Worm (Caenorhabditis elegans) whole organism, L4 larva: ENCODE results near the gene somi-1.
A peak's percentile ranks its signal among the peaks of the same experiment; 100 is the strongest.

Source experiments
- F10B5.3 ChIP-seq: sonication (generic microtip); optimal IDR thresholded peaks from 2 replicates; lab custom pipeline; 2016; ENCODE audit warnings: mild to moderate bottlenecking, missing genetic modification characterization, missing compliant biosample characterization
- F37D6.2 ChIP-seq: sonication (generic microtip); optimal IDR thresholded peaks from 2 replicates; lab custom pipeline; 2016; ENCODE audit warnings: mild to moderate bottlenecking, missing genetic modification characterization, missing compliant biosample characterization
- F49E8.2 ChIP-seq: sonication (generic microtip); optimal IDR thresholded peaks from 2 replicates; lab custom pipeline; 2016; ENCODE audit warnings: missing compliant biosample characterization, mild to moderate bottlenecking, missing genetic modification characterization, borderline replicate concordance
- R02D3.7 ChIP-seq: fragments of 150-350 bp; sonication (generic microtip); optimal IDR thresholded peaks from 3 replicates; lab custom pipeline; 2014; ENCODE audit warnings: missing biosample characterization, missing genetic modification characterization
- T20F7.1 ChIP-seq: fragments of 200-800 bp; sonication (Bioruptor generic); optimal IDR thresholded peaks from 2 replicates; lab custom pipeline; 2018; ENCODE audit warnings: mild to moderate bottlenecking, missing genetic modification characterization, missing compliant biosample characterization
- ZK337.2 ChIP-seq: fragments of 200-800 bp; sonication (Bioruptor generic); IDR thresholded peaks from 2 replicates; pipeline ENCODE4 v1.3.6; 2022; ENCODE audit warnings: missing genetic modification reagents, missing genetic modification characterization, missing compliant biosample characterization
- aha-1 ChIP-seq: fragments of 150-350 bp; peaks from one replicate; lab custom pipeline; 2014; ENCODE audit warnings: missing biosample characterization, missing genetic modification characterization
- ceh-20 ChIP-seq: fragments of 200-800 bp; sonication (Bioruptor generic); IDR thresholded peaks from 2 replicates; pipeline ENCODE4 v1.3.6; 2022; ENCODE audit warnings: missing genetic modification reagents, missing genetic modification characterization, missing compliant biosample characterization
- ceh-32 ChIP-seq: sonication (generic microtip); optimal IDR thresholded peaks from 2 replicates; lab custom pipeline; 2016; ENCODE audit warnings: mild to moderate bottlenecking, missing genetic modification characterization, missing compliant biosample characterization; ENCODE audit not compliant: poor library complexity
- ces-1 ChIP-seq: fragments of 150-350 bp; sonication (generic microtip); optimal IDR thresholded peaks from 4 replicates; lab custom pipeline; 2014; ENCODE audit warnings: missing biosample characterization, missing genetic modification reagents, missing genetic modification characterization
- cey-2 ChIP-seq: sonication (generic microtip); optimal IDR thresholded peaks from 3 replicates; lab custom pipeline; 2017; ENCODE audit warnings: missing genetic modification characterization, mild to moderate bottlenecking, missing compliant biosample characterization, antibody characterized with exemption, borderline replicate concordance; ENCODE audit not compliant: insufficient read depth
- daf-16 ChIP-seq, 3 experiments: sonication (generic microtip); optimal IDR thresholded peaks; 2 replicates each; lab custom pipeline; 2016 to 2017; ENCODE audit warnings: missing genetic modification characterization in 3 of 3, missing genetic modification reagents in 3 of 3, mild to moderate bottlenecking in 2 of 3, missing compliant biosample characterization in 2 of 3, missing biosample characterization in 1 of 3, moderate library complexity in 1 of 3
- dmd-6 ChIP-seq: fragments of 200-800 bp; sonication (Bioruptor generic); IDR thresholded peaks from 2 replicates; pipeline ENCODE4 v1.3.6; 2022; ENCODE audit warnings: missing genetic modification reagents, missing genetic modification characterization, missing compliant biosample characterization
- dmd-9 ChIP-seq: fragments of 200-800 bp; sonication (Bioruptor generic); IDR thresholded peaks from 2 replicates; pipeline ENCODE4 v1.3.6; 2022; ENCODE audit warnings: missing genetic modification reagents, missing genetic modification characterization, missing compliant biosample characterization
- dpl-1 ChIP-seq: fragments of 150-350 bp; optimal IDR thresholded peaks from 2 replicates; lab custom pipeline; 2014; ENCODE audit warnings: missing biosample characterization, missing genetic modification reagents, missing genetic modification characterization
- dve-1 ChIP-seq: sonication (generic microtip); optimal IDR thresholded peaks from 2 replicates; lab custom pipeline; 2017; ENCODE audit warnings: antibody characterized with exemption, mild to moderate bottlenecking, missing genetic modification characterization, missing compliant biosample characterization; ENCODE audit not compliant: insufficient read depth
- egl-27 ChIP-seq: sonication (generic microtip); optimal IDR thresholded peaks from 3 replicates; lab custom pipeline; 2017; ENCODE audit warnings: missing biosample characterization, missing genetic modification reagents, missing genetic modification characterization
- egl-43 ChIP-seq: fragments of 200-800 bp; sonication (Bioruptor generic); IDR thresholded peaks from 2 replicates; pipeline ENCODE4 v1.3.6; 2022; ENCODE audit warnings: missing genetic modification reagents, missing genetic modification characterization, missing compliant biosample characterization
- fos-1 ChIP-seq: fragments of 150-350 bp; optimal IDR thresholded peaks from 2 replicates; lab custom pipeline; 2014; ENCODE audit warnings: missing biosample characterization, missing genetic modification characterization
- hlh-30 ChIP-seq: sonication (generic microtip); optimal IDR thresholded peaks from 2 replicates; lab custom pipeline; 2017; ENCODE audit warnings: antibody characterized with exemption, mild to moderate bottlenecking, missing genetic modification characterization, missing compliant biosample characterization; ENCODE audit not compliant: insufficient read depth
- hmg-1.1 ChIP-seq: fragments of 200-800 bp; sonication (Bioruptor generic); IDR thresholded peaks from 2 replicates; pipeline ENCODE4 v1.3.6; 2022; ENCODE audit warnings: missing genetic modification reagents, missing genetic modification characterization, missing compliant biosample characterization
- lsy-2 ChIP-seq, 2 experiments: fragments of 150-350 bp in 1 of 2; sonication (generic microtip) in 1 of 2; optimal IDR thresholded peaks; 2 replicates each; lab custom pipeline; 2014 to 2017; ENCODE audit warnings: missing biosample characterization in 2 of 2, missing genetic modification characterization in 2 of 2
- mdl-1 ChIP-seq, 2 experiments: fragments of 150-350 bp in 1 of 2; sonication (generic microtip) in 1 of 2; optimal IDR thresholded peaks; 2 replicates each; lab custom pipeline; 2014 to 2017; ENCODE audit warnings: missing biosample characterization in 2 of 2, missing genetic modification characterization in 2 of 2
- mep-1 ChIP-seq: fragments of 150-350 bp; sonication (generic microtip); optimal IDR thresholded peaks from 3 replicates; lab custom pipeline; 2014; ENCODE audit warnings: missing biosample characterization, missing genetic modification characterization
- mes-2 ChIP-seq: sonication (generic microtip); optimal IDR thresholded peaks from 2 replicates; lab custom pipeline; 2016; ENCODE audit warnings: missing genotype, mild to moderate bottlenecking, missing genetic modification characterization, missing compliant biosample characterization; ENCODE audit not compliant: poor library complexity, severe bottlenecking
- nhr-11 ChIP-seq: fragments of 150-350 bp; optimal IDR thresholded peaks from 2 replicates; lab custom pipeline; 2014; ENCODE audit warnings: missing biosample characterization, missing genetic modification characterization
- nhr-111 ChIP-seq: fragments of 200-800 bp; sonication (Bioruptor generic); optimal IDR thresholded peaks from 2 replicates; lab custom pipeline; 2018; ENCODE audit warnings: mild to moderate bottlenecking, missing genetic modification characterization, missing compliant biosample characterization
- nhr-237 ChIP-seq: sonication (generic microtip); optimal IDR thresholded peaks from 2 replicates; lab custom pipeline; 2017; ENCODE audit warnings: missing biosample characterization, missing genetic modification characterization
- nhr-25 ChIP-seq: sonication (generic microtip); optimal IDR thresholded peaks from 2 replicates; lab custom pipeline; 2017; ENCODE audit warnings: missing genetic modification characterization, mild to moderate bottlenecking, missing compliant biosample characterization, antibody characterized with exemption, moderate library complexity, borderline replicate concordance; ENCODE audit not compliant: insufficient read depth
- nhr-28 ChIP-seq: fragments of 150-350 bp; optimal IDR thresholded peaks from 2 replicates; lab custom pipeline; 2014; ENCODE audit warnings: missing biosample characterization, missing genetic modification characterization
- nhr-42 ChIP-seq: fragments of 200-800 bp; sonication (Bioruptor generic); IDR thresholded peaks from 2 replicates; pipeline ENCODE4 v1.3.6; 2022; ENCODE audit warnings: missing genetic modification characterization, missing compliant biosample characterization
- nhr-6 ChIP-seq: fragments of 150-350 bp; optimal IDR thresholded peaks from 2 replicates; lab custom pipeline; 2014; ENCODE audit warnings: missing biosample characterization, missing genetic modification characterization
- nhr-76 ChIP-seq: fragments of 150-350 bp; optimal IDR thresholded peaks from 2 replicates; lab custom pipeline; 2014; ENCODE audit warnings: missing biosample characterization, missing genetic modification characterization
- nhr-77 ChIP-seq: fragments of 150-350 bp; optimal IDR thresholded peaks from 2 replicates; lab custom pipeline; 2014; ENCODE audit warnings: missing biosample characterization, missing genetic modification characterization
- pha-4 ChIP-seq, 2 experiments: fragments of 150-350 bp in 1 of 2; fragments of 200-800 bp in 1 of 2; sonication (Bioruptor generic) in 1 of 2; IDR thresholded peaks in 1 of 2; optimal IDR thresholded peaks in 1 of 2; 2 replicates each; pipeline versions ENCODE4 v1.3.6 to Lab custom; 2014 to 2022; ENCODE audit warnings: missing genetic modification characterization in 2 of 2, missing genetic modification reagents in 2 of 2, missing biosample characterization in 1 of 2, missing compliant biosample characterization in 1 of 2
- pqm-1 ChIP-seq: sonication (generic microtip); optimal IDR thresholded peaks from 2 replicates; lab custom pipeline; 2017; ENCODE audit warnings: missing biosample characterization, missing genetic modification characterization
- rbr-2 ChIP-seq: sonication (generic microtip); optimal IDR thresholded peaks from 2 replicates; lab custom pipeline; 2016; ENCODE audit warnings: missing genotype, missing genetic modification characterization, missing compliant biosample characterization
- saeg-2 ChIP-seq: fragments of 200-800 bp; sonication (Bioruptor generic); IDR thresholded peaks from 2 replicates; pipeline ENCODE4 v1.3.6; 2022; ENCODE audit warnings: missing genetic modification reagents, missing genetic modification characterization, missing compliant biosample characterization
- tag-97 ChIP-seq: fragments of 200-800 bp; sonication (Bioruptor generic); IDR thresholded peaks from 2 replicates; pipeline ENCODE4 v1.3.6; 2022; ENCODE audit warnings: missing genetic modification characterization, missing compliant biosample characterization
- unc-39 ChIP-seq: sonication (generic microtip); optimal IDR thresholded peaks from 2 replicates; lab custom pipeline; 2017; ENCODE audit warnings: missing biosample characterization, missing genetic modification characterization
- vab-7 ChIP-seq: fragments of 200-800 bp; sonication (Bioruptor generic); IDR thresholded peaks from 2 replicates; pipeline ENCODE4 v1.3.6; 2022; ENCODE audit warnings: missing genetic modification reagents, missing genetic modification characterization, missing compliant biosample characterization
- zip-2 ChIP-seq: fragments of 150-350 bp; optimal IDR thresholded peaks from 2 replicates; lab custom pipeline; 2014; ENCODE audit warnings: missing biosample characterization, missing genetic modification characterization
- ztf-7 ChIP-seq: fragments of 150-350 bp; optimal IDR thresholded peaks from 2 replicates; lab custom pipeline; 2014; ENCODE audit warnings: missing biosample characterization, missing genetic modification characterization

The somi-1 gene

ce11 chrV:13423608-13424007 is 32.4 kb upstream of the somi-1 start, which contains the start of gene srv-10:
Gene srv-10, plus strand, starts transcription at chrV:13423908.
- TF ChIP-seq nhr-42 (GFP tag; lab: Robert Waterston, UW) (no peak), egl-27 (no peak), dmd-9 (no peak), F37D6.2 (no peak), ces-1 (GFP tag; lab: Kevin White, UChicago) (no peak), fos-1 (no peak), mdl-1 (tag; optimal IDR thresholded peaks at IDR 0.05; lab: Kevin White, UChicago) (no peak), F49E8.2 (tag; lab: Kevin White, UChicago) (no peak), R02D3.7 (no peak), nhr-6 (tag; lab: Kevin White, UChicago) (no peak), egl-43 (GFP tag; lab: Robert Waterston, UW) (no peak), ZK337.2 (GFP tag; lab: Robert Waterston, UW) (no peak), nhr-11 (tag; lab: Kevin White, UChicago) (no peak)

ce11 chrV:13423045-13423444 is 31.9 kb upstream of the somi-1 start, which contains the start of gene srv-9:
Gene srv-9, minus strand, starts transcription at chrV:13423145.
- no peak for TF ChIP-seq mep-1
- no peak for TF ChIP-seq nhr-76 (tag; lab: Kevin White, UChicago)
- TF ChIP-seq aha-1 (tag; lab: Kevin White, UChicago) = peak; percentile 44
- TF ChIP-seq ceh-20 = no peak

ce11 chrV:13421697-13422096 is 30.5 kb upstream of the somi-1 start:
- no peak for TF ChIP-seq egl-43 (GFP tag; lab: Robert Waterston, UW)
- peak; percentile 16 for TF ChIP-seq T20F7.1 (GFP tag; lab: Kevin White, UChicago)
- peak; percentile 37 for TF ChIP-seq nhr-77 (tag; lab: Kevin White, UChicago)
- TF ChIP-seq fos-1 = no peak
- peak; percentile 80 for TF ChIP-seq dmd-6 (GFP tag; lab: Robert Waterston, UW)
- peak; percentile 59 for TF ChIP-seq nhr-28 (tag; lab: Kevin White, UChicago)
- peak; percentile 99 for TF ChIP-seq pqm-1 (tag; lab: Kevin White, UChicago)

ce11 chrV:13420640-13421039 is 29.4 kb upstream of the somi-1 start, which contains the start of gene srv-8:
Gene srv-8, minus strand, starts transcription at chrV:13420740.
- TF ChIP-seq pha-4 (GFP tag; IDR thresholded peaks at IDR 0.05; lab: Robert Waterston, UW) (no peak), pha-4 (tag; optimal IDR thresholded peaks at IDR 0.05; lab: Kevin White, UChicago) (no peak), nhr-42 (GFP tag; lab: Robert Waterston, UW) (no peak), unc-39 (tag; lab: Kevin White, UChicago) (no peak), dmd-9 (no peak), ztf-7 (tag; lab: Kevin White, UChicago) (no peak), daf-16 (GFP tag; optimal IDR thresholded peaks at IDR 0.05; lab: Kevin White, UChicago) (no peak), daf-16 (tag; optimal IDR thresholded peaks at IDR 0.05; lab: Kevin White, UChicago) (no peak), F10B5.3 (tag; lab: Kevin White, UChicago) (no peak), nhr-111 (GFP tag; lab: Kevin White, UChicago) (no peak), dve-1 (no peak), hlh-30 (tag; lab: Kevin White, UChicago) (no peak), zip-2 (tag; lab: Kevin White, UChicago) (no peak), R02D3.7 (no peak), F37D6.2 (no peak), nhr-11 (tag; lab: Kevin White, UChicago) (no peak), nhr-25 (no peak), lsy-2 (tag; optimal IDR thresholded peaks at IDR 0.05; lab: Kevin White, UChicago) (no peak)
- TF ChIP-seq, all 104 proteins: peak for 0

ce11 chrV:13417513-13417912 is 26.3 kb upstream of the somi-1 start, which contains the start of gene F53F1.6:
Gene F53F1.6, minus strand, starts transcription at chrV:13417613.
- TF ChIP-seq saeg-2 (GFP tag; lab: Robert Waterston, UW) (no peak), nhr-237 (tag; lab: Kevin White, UChicago) (no peak), hmg-1.1 (GFP tag; lab: Robert Waterston, UW) (no peak), dpl-1 (GFP tag; lab: Kevin White, UChicago) (no peak), vab-7 (no peak), mes-2 (tag; lab: Kevin White, UChicago) (no peak), tag-97 (no peak), cey-2 (tag; lab: Kevin White, UChicago) (no peak), rbr-2 (no peak), ceh-32 (tag; lab: Kevin White, UChicago) (no peak)
- TF ChIP-seq, all 104 proteins: peak for 0
